Fruit fly (Drosophila melanogaster): ENCODE results near the gene CG14269.

DNA sequence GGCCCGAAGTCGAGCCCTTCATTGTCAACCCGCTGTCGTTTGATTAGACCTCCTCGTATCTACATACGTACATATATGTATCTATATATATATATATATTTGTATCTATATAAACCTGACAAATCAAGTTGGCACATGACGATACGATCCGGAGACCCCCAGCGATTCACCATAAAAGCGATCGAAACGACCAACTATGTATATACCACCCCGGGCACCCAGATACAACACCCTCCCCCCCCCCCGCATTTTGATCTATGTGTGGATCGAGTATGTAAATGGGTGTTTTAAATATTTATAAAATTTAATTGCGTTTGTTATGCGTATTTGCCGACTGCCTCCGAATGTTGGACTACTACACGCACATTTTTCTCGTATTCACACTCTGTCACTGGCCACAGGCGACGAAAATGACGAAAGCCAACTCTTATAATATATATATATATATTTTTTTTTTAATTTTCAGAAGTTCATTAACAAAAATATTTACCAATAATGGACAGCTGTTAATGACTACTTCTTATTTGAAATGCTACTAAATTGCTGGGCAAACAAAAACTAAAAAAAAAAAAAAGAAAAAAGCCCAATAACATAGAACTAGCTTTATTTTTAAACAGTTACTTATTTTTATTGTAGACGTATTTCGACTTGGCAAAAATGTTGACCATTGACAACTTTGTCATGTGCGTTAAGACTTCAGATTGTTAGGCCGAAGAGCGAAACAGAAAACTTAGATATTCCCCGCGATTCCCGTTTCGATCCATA lies 21.4 kb downstream of the CG14269 start:
- TF ChIP-seq CTCF (optimal IDR thresholded peaks at IDR 0.05): no peak
- TF ChIP-seq CG8478 (optimal IDR thresholded peaks at IDR 0.05): no peak

All from S2 (cell line).